Fruit fly (Drosophila melanogaster) whole organism, wandering third instar larva: ENCODE results near the gene CG3909.
A peak's percentile ranks its signal among the peaks of the same experiment; 100 is the strongest.

ENCODE experiments used
- Abd-B ChIP-seq: fragments of >200 bp; optimal IDR thresholded peaks from 2 replicates; lab custom pipeline; 2017; ENCODE audit warnings: missing biosample characterization, missing genetic modification characterization
- CG32264 ChIP-seq: fragments of 200-800 bp; sonication (Bioruptor generic); optimal IDR thresholded peaks from 2 replicates; lab custom pipeline; 2016; ENCODE audit warnings: missing biosample characterization, missing genetic modification characterization
- CG9705 ChIP-seq: fragments of 200-800 bp; sonication (Bioruptor generic); optimal IDR thresholded peaks from 2 replicates; lab custom pipeline; 2018; ENCODE audit warnings: missing biosample characterization, mild to moderate bottlenecking, missing genetic modification characterization
- CrebA ChIP-seq: fragments of 200-800 bp; sonication (Bioruptor generic); optimal IDR thresholded peaks from 2 replicates; lab custom pipeline; 2016; ENCODE audit warnings: missing biosample characterization, mild to moderate bottlenecking, missing genetic modification characterization, borderline replicate concordance
- Dfd ChIP-seq: fragments of >200 bp; optimal IDR thresholded peaks from 2 replicates; lab custom pipeline; 2017; ENCODE audit warnings: missing biosample characterization, missing genetic modification characterization
- Dif ChIP-seq: fragments of 200-275, 200-300 bp; sonication (Bioruptor generic); optimal IDR thresholded peaks from 2 replicates; lab custom pipeline; 2018; ENCODE audit warnings: missing biosample characterization, missing genetic modification characterization; ENCODE audit not compliant: partially characterized antibody
- GATAd ChIP-seq: sonication (Bioruptor generic); optimal IDR thresholded peaks from 2 replicates; lab custom pipeline; 2016; ENCODE audit warnings: missing biosample characterization, missing genetic modification characterization
- HLH106 ChIP-seq: fragments of 200-800 bp; optimal IDR thresholded peaks from 3 replicates; lab custom pipeline; 2019; ENCODE audit warnings: missing biosample characterization, mild to moderate bottlenecking, missing genetic modification characterization, moderate library complexity
- Hnf4 ChIP-seq: fragments of 200-800 bp; sonication (Bioruptor generic); optimal IDR thresholded peaks from 2 replicates; lab custom pipeline; 2016; ENCODE audit warnings: missing biosample characterization, mild to moderate bottlenecking, missing genetic modification characterization
- Hr78 ChIP-seq: fragments of >200 bp; optimal IDR thresholded peaks from 2 replicates; lab custom pipeline; 2017; ENCODE audit warnings: missing biosample characterization, missing genetic modification characterization
- Hr83 ChIP-seq: fragments of 200-300 bp; sonication (Bioruptor generic); optimal IDR thresholded peaks from 2 replicates; lab custom pipeline; 2016; ENCODE audit warnings: missing biosample characterization, mild to moderate bottlenecking, missing genetic modification characterization, moderate library complexity; ENCODE audit not compliant: poor library complexity, severe bottlenecking
- Jra ChIP-seq: sonication (Bioruptor generic); optimal IDR thresholded peaks from 2 replicates; lab custom pipeline; 2016; ENCODE audit warnings: missing biosample characterization, missing genetic modification characterization
- Mio ChIP-seq: sonication (Bioruptor generic); optimal IDR thresholded peaks from 2 replicates; lab custom pipeline; 2016; ENCODE audit warnings: missing biosample characterization, missing genetic modification characterization
- Myc ChIP-seq: fragments of >200 bp; optimal IDR thresholded peaks from 2 replicates; lab custom pipeline; 2017
- N ChIP-seq: fragments of >200 bp; optimal IDR thresholded peaks from 2 replicates; lab custom pipeline; 2018; ENCODE audit warnings: missing biosample characterization, missing external identifiers, missing genetic modification characterization
- OdsH ChIP-seq: fragments of 200-800 bp; sonication (Bioruptor generic); optimal IDR thresholded peaks from 2 replicates; lab custom pipeline; 2016; ENCODE audit warnings: missing biosample characterization, mild to moderate bottlenecking, missing genetic modification characterization
- Rel ChIP-seq, 2 experiments: fragments of 200-800 bp; sonication (Bioruptor generic) in 1 of 2; optimal IDR thresholded peaks; 2 replicates in 1 of 2; 3 replicates in 1 of 2; lab custom pipeline; 2016 to 2019; ENCODE audit warnings: mild to moderate bottlenecking in 2 of 2, missing biosample characterization in 2 of 2, missing genetic modification characterization in 2 of 2, moderate library complexity in 1 of 2
- Sp1 ChIP-seq: fragments of 200-800 bp; sonication (Bioruptor generic); optimal IDR thresholded peaks from 3 replicates; lab custom pipeline; 2019; ENCODE audit warnings: missing biosample characterization, mild to moderate bottlenecking, missing genetic modification characterization, moderate library complexity
- Vsx2 ChIP-seq: fragments of 200-300, 225-300 bp; sonication (Bioruptor generic); optimal IDR thresholded peaks from 2 replicates; lab custom pipeline; 2018; ENCODE audit warnings: missing biosample characterization, missing genetic modification characterization; ENCODE audit not compliant: partially characterized antibody
- br ChIP-seq: fragments of 200-800 bp; sonication (Bioruptor generic); optimal IDR thresholded peaks from 2 replicates; lab custom pipeline; 2016; ENCODE audit warnings: missing biosample characterization, missing genetic modification characterization
- brk ChIP-seq: fragments of 200-800 bp; sonication (Bioruptor generic); optimal IDR thresholded peaks from 2 replicates; lab custom pipeline; 2016; ENCODE audit warnings: missing biosample characterization, mild to moderate bottlenecking, missing genetic modification characterization
- dl ChIP-seq, 2 experiments: fragments of 175-275, 200-275 bp in 1 of 2; fragments of 200-275 bp in 1 of 2; sonication (Bioruptor generic); optimal IDR thresholded peaks; lab custom pipeline; 2018; ENCODE audit warnings: mild to moderate bottlenecking in 2 of 2, missing biosample characterization in 2 of 2, missing genetic modification characterization in 2 of 2, moderate library complexity in 2 of 2; ENCODE audit not compliant: partially characterized antibody in 2 of 2, insufficient read depth in 1 of 2
- dmrt93B ChIP-seq: fragments of 200-800 bp; sonication (Bioruptor generic); optimal IDR thresholded peaks from 2 replicates; lab custom pipeline; 2018; ENCODE audit warnings: missing biosample characterization, mild to moderate bottlenecking, missing genetic modification characterization
- dsf ChIP-seq: sonication (Bioruptor generic); optimal IDR thresholded peaks from 2 replicates; lab custom pipeline; 2016; ENCODE audit warnings: missing biosample characterization, missing genetic modification characterization, borderline replicate concordance
- ey ChIP-seq: fragments of 200-800 bp; sonication (Bioruptor generic); optimal IDR thresholded peaks from 2 replicates; lab custom pipeline; 2016; ENCODE audit warnings: missing biosample characterization, missing genetic modification characterization
- foxo ChIP-seq, 2 experiments: fragments of 200-800 bp; sonication (Bioruptor generic); optimal IDR thresholded peaks; 2 replicates in 1 of 2; 3 replicates in 1 of 2; lab custom pipeline; 2016 to 2017; ENCODE audit warnings: missing biosample characterization in 2 of 2, missing genetic modification characterization in 2 of 2
- fru ChIP-seq: fragments of 200-800 bp; sonication (Bioruptor generic); optimal IDR thresholded peaks from 3 replicates; lab custom pipeline; 2016; ENCODE audit warnings: missing biosample characterization, mild to moderate bottlenecking, missing genetic modification characterization
- h ChIP-seq: fragments of 200-800 bp; sonication (Bioruptor generic); optimal IDR thresholded peaks from 3 replicates; lab custom pipeline; 2016; ENCODE audit warnings: missing biosample characterization, mild to moderate bottlenecking, missing genetic modification characterization
- jim ChIP-seq: fragments of 175-275, 200-325 bp; sonication (Bioruptor generic); optimal IDR thresholded peaks from 2 replicates; lab custom pipeline; 2016; ENCODE audit warnings: missing biosample characterization, mild to moderate bottlenecking, missing genetic modification characterization
- lola ChIP-seq: fragments of >200 bp; optimal IDR thresholded peaks from 2 replicates; lab custom pipeline; 2017; ENCODE audit warnings: missing biosample characterization, missing genetic modification characterization
- pan ChIP-seq: fragments of >200 bp; optimal IDR thresholded peaks from 2 replicates; lab custom pipeline; 2017
- psq ChIP-seq: fragments of 200-800 bp; sonication (Bioruptor generic); optimal IDR thresholded peaks from 3 replicates; lab custom pipeline; 2017; ENCODE audit warnings: missing biosample characterization, mild to moderate bottlenecking, missing genetic modification characterization, moderate library complexity
- rgr ChIP-seq: fragments of 200-800 bp; sonication (Bioruptor generic); optimal IDR thresholded peaks from 3 replicates; lab custom pipeline; 2016; ENCODE audit warnings: missing biosample characterization, mild to moderate bottlenecking, missing genetic modification characterization
- sage ChIP-seq: fragments of 200-800 bp; sonication (Bioruptor generic); optimal IDR thresholded peaks from 2 replicates; lab custom pipeline; 2016; ENCODE audit warnings: missing biosample characterization, mild to moderate bottlenecking, missing genetic modification characterization
- sv ChIP-seq: fragments of 200-800 bp; sonication (Bioruptor generic); optimal IDR thresholded peaks from 3 replicates; lab custom pipeline; 2016; ENCODE audit warnings: missing biosample characterization, missing genetic modification characterization
- tai ChIP-seq: sonication (Bioruptor generic); optimal IDR thresholded peaks from 2 replicates; lab custom pipeline; 2016; ENCODE audit warnings: missing biosample characterization, missing genetic modification characterization
- usp ChIP-seq: fragments of >200 bp; optimal IDR thresholded peaks from 2 replicates; lab custom pipeline; 2017; ENCODE audit warnings: missing biosample characterization, missing genetic modification characterization
- woc ChIP-seq: sonication (Bioruptor generic); optimal IDR thresholded peaks from 2 replicates; lab custom pipeline; 2016; ENCODE audit warnings: missing biosample characterization, mild to moderate bottlenecking, missing genetic modification characterization

CG3909 gene

dm6 chr3R:10086222-10086621, 43.2 kb downstream of the CG3909 start:
- TF ChIP-seq Vsx2 (GFP tag; lab: Kevin White, UChicago) = no peak
- no peak for TF ChIP-seq fru (GFP tag; lab: Kevin White, UChicago)
- no peak for TF ChIP-seq jim (GFP tag; lab: Kevin White, UChicago)
- no peak for TF ChIP-seq dsf (GFP tag; lab: Kevin White, UChicago)
- no peak for TF ChIP-seq tai (GFP tag; lab: Kevin White, UChicago)
- no peak for TF ChIP-seq Hnf4
- no peak for TF ChIP-seq Rel (GFP tag; optimal IDR thresholded peaks at IDR 0.05; lab: Kevin White, UChicago)
- TF ChIP-seq Rel (tag; optimal IDR thresholded peaks at IDR 0.05; lab: Kevin White, UChicago) = no peak
- no peak for TF ChIP-seq dl (GFP tag; optimal IDR thresholded peaks at IDR 0.05; lab: Kevin White, UChicago; ENCODE audit: insufficient read depth in 1 of 2, partially characterized antibody in 2 of 2)

- TF ChIP-seq usp (no peak), Rel (GFP tag; optimal IDR thresholded peaks at IDR 0.05; lab: Kevin White, UChicago) (no peak), Rel (tag; optimal IDR thresholded peaks at IDR 0.05; lab: Kevin White, UChicago) (no peak), Vsx2 (GFP tag; lab: Kevin White, UChicago) (no peak), Hnf4 (no peak), sage (no peak), tai (GFP tag; lab: Kevin White, UChicago) (peak; percentile 18), fru (GFP tag; lab: Kevin White, UChicago) (no peak)
These were observed 43.6 kb downstream of the CG3909 start for dm6 chr3R:10086683-10087082.

- TF ChIP-seq Hr78 (GFP tag; lab: Kevin White, UChicago) = no peak
- TF ChIP-seq woc (GFP tag; lab: Kevin White, UChicago) = peak; percentile 92
- TF ChIP-seq Jra (GFP tag; lab: Kevin White, UChicago) = peak; percentile 81
- peak; percentile 94 for TF ChIP-seq OdsH
- TF ChIP-seq Myc (lab: Kevin White, UChicago) = no peak
- peak; percentile 8 for TF ChIP-seq Abd-B
- peak; percentile 54 for TF ChIP-seq CG32264 (GFP tag; lab: Kevin White, UChicago)
- TF ChIP-seq Hr83 (GFP tag; lab: Kevin White, UChicago) = peak; percentile 77
- no peak for TF ChIP-seq usp
- TF ChIP-seq Vsx2 (GFP tag; lab: Kevin White, UChicago) = peak; percentile 79
- peak; percentile 62 for TF ChIP-seq sv (GFP tag; lab: Kevin White, UChicago)
- peak; percentile 69 for TF ChIP-seq dmrt93B (GFP tag; lab: Kevin White, UChicago)
- TF ChIP-seq CG9705 (GFP tag; lab: Kevin White, UChicago) = peak; percentile 33
- TF ChIP-seq dl (GFP tag; optimal IDR thresholded peaks at IDR 0.05; lab: Kevin White, UChicago; ENCODE audit: insufficient read depth in 1 of 2, partially characterized antibody in 2 of 2) = peak; percentile 81 to 84
- TF ChIP-seq CrebA (GFP tag; lab: Kevin White, UChicago) = peak; percentile 42
- TF ChIP-seq jim (GFP tag; lab: Kevin White, UChicago) = peak; percentile 17
- peak; percentile 25 for TF ChIP-seq N
- peak; percentile 95 for TF ChIP-seq ey (GFP tag; lab: Kevin White, UChicago)
- TF ChIP-seq sage = peak; percentile 53
- peak; percentile 94 for TF ChIP-seq br (GFP tag; lab: Kevin White, UChicago)
- peak; percentile 69 for TF ChIP-seq Mio (GFP tag; lab: Kevin White, UChicago)
- no peak for TF ChIP-seq pan (lab: Kevin White, UChicago)
- TF ChIP-seq fru (GFP tag; lab: Kevin White, UChicago) = peak; percentile 93
- no peak for TF ChIP-seq GATAd (GFP tag; lab: Kevin White, UChicago)
- peak; percentile 39 for TF ChIP-seq dsf (GFP tag; lab: Kevin White, UChicago)
- peak; percentile 92 for TF ChIP-seq Hnf4
- TF ChIP-seq Sp1 (GFP tag; lab: Kevin White, UChicago) = peak; percentile 84
- peak; percentile 92 for TF ChIP-seq tai (GFP tag; lab: Kevin White, UChicago)
- peak; percentile 94 for TF ChIP-seq rgr
- peak; percentile 24 for TF ChIP-seq Rel (GFP tag; optimal IDR thresholded peaks at IDR 0.05; lab: Kevin White, UChicago)
- TF ChIP-seq Rel (tag; optimal IDR thresholded peaks at IDR 0.05; lab: Kevin White, UChicago) = peak; percentile 51
- peak; percentile 99 for TF ChIP-seq psq (GFP tag; lab: Kevin White, UChicago)
- TF ChIP-seq Dfd (GFP tag; lab: Kevin White, UChicago) = no peak
- peak; percentile 95 for TF ChIP-seq h (GFP tag; lab: Kevin White, UChicago)
- TF ChIP-seq Dif (GFP tag; lab: Kevin White, UChicago) = peak; percentile 94
- peak; percentile 44 for TF ChIP-seq brk
- peak; percentile 84 for TF ChIP-seq HLH106
- peak; percentile 52 to 96 for TF ChIP-seq foxo (GFP tag; optimal IDR thresholded peaks at IDR 0.05; lab: Kevin White, UChicago)
- peak; percentile 47 for TF ChIP-seq lola
These were observed 44.3 kb downstream of the CG3909 start for dm6 chr3R:10087206-10087927.
